Worm (Caenorhabditis elegans): Measurements from ENCODE around the gene glit-1.

DNA sequence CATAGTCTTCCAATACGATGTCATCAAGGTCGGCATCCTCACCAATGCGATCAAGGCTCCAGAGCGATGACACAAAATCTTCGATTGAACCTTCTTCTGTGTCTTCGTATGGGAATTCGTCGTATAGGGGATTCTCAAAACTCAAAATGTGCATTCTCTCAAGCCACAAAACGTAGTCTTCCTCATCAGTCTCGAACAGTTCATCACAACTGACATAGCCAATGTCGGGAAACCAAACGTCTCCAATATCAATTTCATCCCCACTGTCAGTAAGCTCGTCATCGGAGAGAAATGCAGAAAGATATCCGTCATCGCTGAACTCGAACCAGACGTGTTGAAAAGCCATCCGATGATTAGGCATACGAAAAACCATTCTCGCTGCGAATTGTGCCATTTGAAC lies 42.6 kb downstream of the glit-1 start, which contains the start of gene C39E6.2:
- no peak for TF ChIP-seq snpc-4 (tag; optimal IDR thresholded peaks at IDR 0.05)
- TF ChIP-seq ZK546.5 (tag; optimal IDR thresholded peaks at IDR 0.05): no peak
- TF ChIP-seq ama-1 (optimal IDR thresholded peaks at IDR 0.05): no peak
- TF ChIP-seq pha-4 (tag; optimal IDR thresholded peaks at IDR 0.05): no peak
- no peak for TF ChIP-seq nhr-76 (tag; optimal IDR thresholded peaks at IDR 0.05)
- no peak for TF ChIP-seq eor-1 (tag; optimal IDR thresholded peaks at IDR 0.05)
- no peak for TF ChIP-seq unc-62 (GFP tag; optimal IDR thresholded peaks at IDR 0.05)
- TF ChIP-seq skn-1 (tag; optimal IDR thresholded peaks at IDR 0.05): no peak
- no peak for TF ChIP-seq nhr-77 (tag; optimal IDR thresholded peaks at IDR 0.05)
